Worm (Caenorhabditis elegans): ENCODE measurements around the gene bigr-1.

DNA sequence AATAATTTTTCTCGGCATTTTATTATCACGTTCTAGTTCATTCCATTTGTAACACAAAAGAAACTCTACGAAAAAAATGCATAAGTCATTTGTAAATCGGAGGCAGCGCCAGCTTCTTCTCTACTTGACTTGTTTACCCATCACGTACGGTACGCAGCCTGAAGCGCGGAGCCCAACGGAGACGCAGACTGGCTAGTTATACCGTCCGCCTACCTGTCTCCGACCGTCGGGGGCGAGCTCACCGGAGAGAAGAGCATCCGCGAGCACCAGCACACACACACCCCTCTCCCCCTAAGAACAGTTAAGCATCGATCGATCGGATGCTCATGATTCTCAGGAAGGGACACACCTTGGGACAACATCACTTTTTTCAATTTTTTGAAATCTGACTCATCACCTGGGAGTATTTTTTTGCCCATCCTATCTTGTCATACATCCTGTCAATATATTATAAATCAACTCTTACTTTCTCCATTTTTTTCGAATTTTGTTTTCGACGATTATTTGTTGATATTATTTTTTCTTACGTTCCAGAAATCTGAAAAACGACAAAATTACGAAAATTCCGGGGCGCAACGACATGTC, 40.4 kb downstream of the bigr-1 start, which contains the start of gene plpr-1:
- TF ChIP-seq him-1 (tag; optimal IDR thresholded peaks at IDR 0.05) (no peak), W03F9.2 (tag; optimal IDR thresholded peaks at IDR 0.05) (no peak)
